Fruit fly (Drosophila melanogaster): Measurements from ENCODE around the gene ApepP.

The ApepP gene

DNA sequence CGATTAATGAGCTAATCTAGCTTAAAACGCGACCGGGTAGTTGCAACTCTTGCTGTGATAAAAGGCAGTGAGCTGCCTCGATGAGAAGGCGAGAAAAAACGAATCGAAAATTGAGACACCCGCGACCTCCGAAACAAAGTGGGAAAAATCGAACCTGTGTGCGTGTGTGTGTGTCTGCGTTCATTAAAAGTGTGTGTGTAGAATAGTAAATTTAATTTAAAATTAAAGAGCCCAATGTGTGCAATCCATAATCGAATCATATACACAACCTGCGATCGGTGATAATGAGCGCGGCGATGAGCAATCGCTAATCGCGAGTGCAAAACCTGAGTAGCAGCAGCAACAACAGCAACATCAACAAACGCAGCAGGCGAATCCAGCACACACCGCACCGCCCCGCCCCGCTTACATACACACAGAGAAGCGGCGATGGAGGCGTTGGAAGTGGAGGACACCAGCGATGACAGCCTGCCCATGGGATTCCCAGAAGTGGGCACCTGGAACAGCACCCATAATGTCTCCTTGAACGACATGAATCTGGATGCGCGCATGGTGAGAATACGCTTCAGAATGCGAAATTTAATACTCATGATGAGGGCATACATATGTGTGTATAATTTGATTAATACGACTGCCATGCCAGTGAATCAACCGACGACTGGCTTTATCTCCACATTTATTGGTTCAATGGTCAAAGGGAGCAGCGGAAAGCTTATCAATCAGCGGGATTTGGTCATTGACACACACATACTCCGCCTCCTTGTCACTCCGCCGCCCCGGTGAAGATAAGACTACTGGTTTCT, 21.4 kb downstream of the ApepP start (continued):
- TF ChIP-seq CG4360 (GFP tag; IDR thresholded peaks at IDR 0.05) (peak; percentile 17; the same call in 1 of the 2 replicates), schlank (tag; optimal IDR thresholded peaks at IDR 0.05) (no peak), sima (GFP tag; optimal IDR thresholded peaks at IDR 0.05) (no peak), CG10979 (tag; optimal IDR thresholded peaks at IDR 0.05) (no peak), p53 (GFP tag; optimal IDR thresholded peaks at IDR 0.05) (no peak), exex (tag; optimal IDR thresholded peaks at IDR 0.05) (peak; percentile 45), fd102C (GFP tag; optimal IDR thresholded peaks at IDR 0.05) (no peak), Atf-2 (GFP tag; optimal IDR thresholded peaks at IDR 0.05) (no peak), nau (GFP tag; optimal IDR thresholded peaks at IDR 0.05) (no peak), CG12104 (GFP tag; optimal IDR thresholded peaks at IDR 0.05) (no peak), onecut (GFP tag; IDR thresholded peaks at IDR 0.05) (peak; percentile 95), klu (GFP tag; IDR thresholded peaks at IDR 0.05) (no peak), Mad (GFP tag; optimal IDR thresholded peaks at IDR 0.05) (no peak), CG3163 (GFP tag; optimal IDR thresholded peaks at IDR 0.05) (no peak), pho (GFP tag; optimal IDR thresholded peaks at IDR 0.05) (no peak), CG8924 (tag; optimal IDR thresholded peaks at IDR 0.05) (no peak), eve (GFP tag; optimal IDR thresholded peaks at IDR 0.05) (no peak), ham (GFP tag; IDR thresholded peaks at IDR 0.05) (no peak), CG34422 (GFP tag; IDR thresholded peaks at IDR 0.05) (peak; percentile 48; the same call in 2 of the 3 replicates), CG15696 (tag; optimal IDR thresholded peaks at IDR 0.05) (no peak), Mes4 (GFP tag; optimal IDR thresholded peaks at IDR 0.05) (no peak), Spps (tag; optimal IDR thresholded peaks at IDR 0.05) (no peak), zfh2 (GFP tag; optimal IDR thresholded peaks at IDR 0.05) (no peak), gcm2 (GFP tag; optimal IDR thresholded peaks at IDR 0.05) (no peak), dmrt11E (tag; optimal IDR thresholded peaks at IDR 0.05) (no peak)

DNA sequence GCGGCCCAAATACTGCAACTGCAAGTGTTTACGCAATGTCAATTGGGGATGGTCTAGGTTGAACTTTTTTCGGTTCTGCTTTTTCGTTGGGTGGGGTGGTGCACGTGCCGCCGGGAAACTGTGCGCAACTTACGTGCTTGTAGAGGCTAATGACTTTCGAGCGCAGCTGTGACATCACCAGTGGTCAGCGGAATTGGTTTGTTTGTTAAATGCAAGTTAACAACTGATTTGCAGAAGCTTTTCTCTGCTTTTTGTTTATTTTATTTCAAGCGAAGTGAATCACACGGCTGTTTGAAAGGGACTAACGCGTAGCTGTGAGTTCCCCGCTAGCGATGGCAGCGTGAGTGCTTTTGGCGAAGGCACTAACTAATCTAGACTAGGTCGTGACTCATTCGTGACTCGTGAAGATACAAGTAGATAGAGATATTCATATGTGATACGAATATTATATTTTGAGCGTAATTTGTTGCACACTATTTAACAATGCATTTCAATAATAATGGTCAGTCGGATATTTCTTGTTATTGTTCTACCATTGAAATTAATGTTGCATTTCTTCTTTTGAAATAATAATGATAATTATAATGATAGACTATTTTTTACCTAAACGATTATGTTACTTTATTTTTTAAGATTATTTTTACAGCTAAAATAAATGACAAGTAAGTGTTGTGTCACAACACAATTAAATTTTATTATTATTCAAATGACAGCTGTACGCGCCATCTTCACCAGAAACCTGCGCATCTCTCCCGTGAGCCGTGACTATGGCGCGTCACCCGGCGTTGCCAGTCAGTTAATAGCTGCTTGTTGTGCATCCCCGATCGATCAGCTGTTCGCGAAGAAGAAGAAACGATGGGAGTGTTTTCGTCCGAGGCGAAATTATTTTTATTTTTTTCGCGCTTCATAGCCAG, 22.3 kb downstream of the ApepP start, which contains the start of the genes osi and tweek:
TSS of gene osi (minus strand) at position 307 of the 914 bp plus-strand sequence.
TSS of gene tweek (plus strand) at position 831 of the 914 bp plus-strand sequence.
- TF ChIP-seq CG14710 (tag; optimal IDR thresholded peaks at IDR 0.05) (peak; percentile 52), CG15269 (tag; optimal IDR thresholded peaks at IDR 0.05) (peak; percentile 11), danr (GFP tag; IDR thresholded peaks at IDR 0.05) (no peak), Sin3A (optimal IDR thresholded peaks at IDR 0.05) (peak; percentile 61), rib (GFP tag; IDR thresholded peaks at IDR 0.05) (no peak), CG17385 (GFP tag; optimal IDR thresholded peaks at IDR 0.05) (peak; percentile 96), CG18599 (GFP tag; optimal IDR thresholded peaks at IDR 0.05) (peak; percentile 48), maf-S (GFP tag; optimal IDR thresholded peaks at IDR 0.05) (peak; percentile 32), CG12769 (tag; optimal IDR thresholded peaks at IDR 0.05) (peak; percentile 25), Meics (GFP tag; optimal IDR thresholded peaks at IDR 0.05) (no peak), CG10209 (GFP tag; optimal IDR thresholded peaks at IDR 0.05) (peak; percentile 55), dmrt11E (tag; optimal IDR thresholded peaks at IDR 0.05) (peak; percentile 66), kah (GFP tag; optimal IDR thresholded peaks at IDR 0.05) (no peak), CG34376 (GFP tag; optimal IDR thresholded peaks at IDR 0.05) (peak; percentile 20), CG16813 (GFP tag; IDR thresholded peaks at IDR 0.05; ENCODE audit: partially characterized antibody) (peak; percentile 88), HLH4C (GFP tag; IDR thresholded peaks at IDR 0.05; ENCODE audit: partially characterized antibody) (peak; percentile 81), Fer3 (tag; optimal IDR thresholded peaks at IDR 0.05) (peak; percentile 2), CG34422 (GFP tag; IDR thresholded peaks at IDR 0.05) (peak; percentile 59; the same call in 2 of the 3 replicates), NK7.1 (GFP tag; optimal IDR thresholded peaks at IDR 0.05) (no peak), CG7271 (tag; optimal IDR thresholded peaks at IDR 0.05) (no peak), CG33557 (GFP tag; optimal IDR thresholded peaks at IDR 0.05) (peak; percentile 26), vvl (GFP tag; IDR thresholded peaks at IDR 0.05) (no peak; the same call in 1 of the 2 replicates), Rfx (GFP tag; IDR thresholded peaks at IDR 0.05) (peak; percentile 87), knrl (GFP tag; IDR thresholded peaks at IDR 0.05; ENCODE audit: partially characterized antibody) (peak; percentile 95)
